Worm (Caenorhabditis elegans) whole organism, mixed stage, embryonic: Measurements from ENCODE around the gene F26C11.1.

Source experiments
- blmp-1 ChIP-seq: fragments of 150-350 bp; optimal IDR thresholded peaks from 2 replicates; lab custom pipeline; 2014; ENCODE audit warnings: missing biosample characterization, missing genetic modification characterization
- ceh-43 ChIP-seq: fragments of 200-800 bp; sonication (Bioruptor generic); optimal IDR thresholded peaks from 2 replicates; lab custom pipeline; 2018; ENCODE audit warnings: mild to moderate bottlenecking, missing genetic modification characterization, moderate library complexity, missing compliant biosample characterization
- hlh-1 ChIP-seq: fragments of 150-350 bp; optimal IDR thresholded peaks from 2 replicates; lab custom pipeline; 2014; ENCODE audit warnings: missing biosample characterization, missing genetic modification reagents, missing genetic modification characterization
- lin-32 ChIP-seq: fragments of 200-800 bp; sonication (Bioruptor generic); optimal IDR thresholded peaks from 2 replicates; lab custom pipeline; 2018; ENCODE audit warnings: mild to moderate bottlenecking, missing genetic modification characterization, missing compliant biosample characterization
- nhr-237 ChIP-seq: fragments of 150-350 bp; optimal IDR thresholded peaks from 2 replicates; lab custom pipeline; 2014; ENCODE audit warnings: missing biosample characterization, missing genetic modification characterization
- unc-120 ChIP-seq: sonication (generic microtip); optimal IDR thresholded peaks from 2 replicates; lab custom pipeline; 2017; ENCODE audit warnings: missing genetic modification characterization, missing compliant biosample characterization; ENCODE audit not compliant: poor library complexity, severe bottlenecking
- unc-39 ChIP-seq: fragments of 150-350 bp; optimal IDR thresholded peaks from 2 replicates; lab custom pipeline; 2014; ENCODE audit warnings: missing biosample characterization, missing genetic modification characterization
- unc-62 ChIP-seq: fragments of 150-350 bp; optimal IDR thresholded peaks from 2 replicates; lab custom pipeline; 2014; ENCODE audit warnings: missing biosample characterization, missing genetic modification reagents, missing genetic modification characterization

- no peak for TF ChIP-seq ceh-43 (GFP tag; lab: Kevin White, UChicago)
- TF ChIP-seq unc-120, result no peak
- no peak for TF ChIP-seq blmp-1 (tag; lab: Kevin White, UChicago)
- no peak for TF ChIP-seq unc-62 (GFP tag; lab: Kevin White, UChicago)
- no peak for TF ChIP-seq nhr-237
- TF ChIP-seq hlh-1, result no peak
- no peak for TF ChIP-seq lin-32 (GFP tag; lab: Kevin White, UChicago)
- TF ChIP-seq unc-39 (tag; lab: Kevin White, UChicago), result no peak
Observed at ce11 chrII:9943837-9944236, 49.3 kb downstream of the F26C11.1 start, which contains the start of gene flad-1.
